Worm (Caenorhabditis elegans): ENCODE data around the gene acs-15.

- TF ChIP-seq flt-1 (GFP tag; IDR thresholded peaks at IDR 0.05) (no peak), ama-1 (optimal IDR thresholded peaks at IDR 0.05) (no peak), sea-1 (GFP tag; conservative IDR thresholded peaks at IDR 0.05) (no peak)
Measured at ce11 chrII:953052-953451, 20.2 kb downstream of the acs-15 start.
